Worm (Caenorhabditis elegans) whole organism, L4 larva: ENCODE results near the gene latd-1.

ENCODE experiments used
- F37D6.2 ChIP-seq: sonication (generic microtip); optimal IDR thresholded peaks from 2 replicates; lab custom pipeline; 2016; ENCODE audit warnings: mild to moderate bottlenecking, missing genetic modification characterization, missing compliant biosample characterization
- F49E8.2 ChIP-seq: sonication (generic microtip); optimal IDR thresholded peaks from 2 replicates; lab custom pipeline; 2016; ENCODE audit warnings: missing compliant biosample characterization, mild to moderate bottlenecking, missing genetic modification characterization, borderline replicate concordance
- T20F7.1 ChIP-seq: fragments of 200-800 bp; sonication (Bioruptor generic); optimal IDR thresholded peaks from 2 replicates; lab custom pipeline; 2018; ENCODE audit warnings: mild to moderate bottlenecking, missing genetic modification characterization, missing compliant biosample characterization
- Y48G9A.11 ChIP-seq: fragments of 200-800 bp; sonication (Bioruptor generic); IDR thresholded peaks from 2 replicates; pipeline ENCODE4 v1.3.6; 2022; ENCODE audit warnings: missing genetic modification reagents, missing genetic modification characterization, missing compliant biosample characterization
- Y5F2A.4 ChIP-seq: fragments of 200-800 bp; sonication (Bioruptor generic); optimal IDR thresholded peaks from 2 replicates; lab custom pipeline; 2018; ENCODE audit warnings: mild to moderate bottlenecking, missing genetic modification characterization, missing compliant biosample characterization
- ZK546.5 ChIP-seq, 2 experiments: sonication (generic microtip); optimal IDR thresholded peaks; 2 replicates each; lab custom pipeline; 2017; ENCODE audit warnings: missing biosample characterization in 2 of 2, missing genetic modification characterization in 2 of 2
- aha-1 ChIP-seq: fragments of 150-350 bp; peaks from one replicate; lab custom pipeline; 2014; ENCODE audit warnings: missing biosample characterization, missing genetic modification characterization
- aly-2 ChIP-seq: sonication (generic microtip); optimal IDR thresholded peaks from 2 replicates; lab custom pipeline; 2018; ENCODE audit warnings: missing biosample characterization, missing genetic modification characterization
- ama-1 ChIP-seq: fragments of 150-350 bp; optimal IDR thresholded peaks from 2 replicates; lab custom pipeline; 2014; ENCODE audit warnings: inconsistent platforms, mixed read lengths
- arid-1 ChIP-seq: fragments of 200-800 bp; sonication (Bioruptor generic); conservative IDR thresholded peaks from 2 replicates; pipeline ENCODE4 v1.3.6; 2022; ENCODE audit warnings: missing genetic modification reagents, missing genetic modification characterization, missing compliant biosample characterization
- ceh-62 ChIP-seq: sonication (generic microtip); optimal IDR thresholded peaks from 2 replicates; lab custom pipeline; 2017; ENCODE audit warnings: missing biosample characterization, missing genetic modification characterization
- ctbp-1 ChIP-seq: fragments of 200-800 bp; sonication (Bioruptor generic); IDR thresholded peaks from 2 replicates; pipeline ENCODE4 v1.3.6; 2022; ENCODE audit warnings: missing genetic modification reagents, missing genetic modification characterization, missing compliant biosample characterization
- daf-16 ChIP-seq, 3 experiments: sonication (generic microtip); optimal IDR thresholded peaks; 2 replicates each; lab custom pipeline; 2016 to 2017; ENCODE audit warnings: missing genetic modification characterization in 3 of 3, missing genetic modification reagents in 3 of 3, mild to moderate bottlenecking in 2 of 3, missing compliant biosample characterization in 2 of 3, missing biosample characterization in 1 of 3, moderate library complexity in 1 of 3
- daf-19 ChIP-seq: fragments of 200-800 bp; sonication (Bioruptor generic); conservative IDR thresholded peaks from 2 replicates; pipeline ENCODE4 v1.3.6; 2022; ENCODE audit warnings: missing genetic modification characterization, missing compliant biosample characterization
- daf-8 ChIP-seq: fragments of 200-800 bp; sonication (Bioruptor generic); IDR thresholded peaks from 2 replicates; pipeline ENCODE4 v1.3.6; 2022; ENCODE audit warnings: missing genetic modification characterization, missing compliant biosample characterization
- duxl-1 ChIP-seq: sonication (generic microtip); optimal IDR thresholded peaks from 2 replicates; lab custom pipeline; 2016; ENCODE audit warnings: mild to moderate bottlenecking, missing genetic modification characterization, moderate library complexity, missing compliant biosample characterization; ENCODE audit not compliant: poor library complexity
- dve-1 ChIP-seq: sonication (generic microtip); optimal IDR thresholded peaks from 2 replicates; lab custom pipeline; 2017; ENCODE audit warnings: antibody characterized with exemption, mild to moderate bottlenecking, missing genetic modification characterization, missing compliant biosample characterization; ENCODE audit not compliant: insufficient read depth
- egl-43 ChIP-seq: fragments of 200-800 bp; sonication (Bioruptor generic); IDR thresholded peaks from 2 replicates; pipeline ENCODE4 v1.3.6; 2022; ENCODE audit warnings: missing genetic modification reagents, missing genetic modification characterization, missing compliant biosample characterization
- gei-8 ChIP-seq: fragments of 200-800 bp; sonication (Bioruptor generic); optimal IDR thresholded peaks from 2 replicates; lab custom pipeline; 2018; ENCODE audit warnings: mild to moderate bottlenecking, missing genetic modification characterization, missing compliant biosample characterization
- lin-1 ChIP-seq: fragments of 200-800 bp; sonication (Bioruptor generic); IDR thresholded peaks from 2 replicates; pipeline ENCODE4 v1.3.6; 2022; ENCODE audit warnings: missing genetic modification reagents, missing genetic modification characterization, missing compliant biosample characterization
- lin-13 ChIP-seq: fragments of 150-350 bp; optimal IDR thresholded peaks from 2 replicates; lab custom pipeline; 2014; ENCODE audit warnings: missing biosample characterization, missing genetic modification reagents, missing genetic modification characterization
- lin-15B ChIP-seq: fragments of 150-350 bp; sonication (generic microtip); optimal IDR thresholded peaks from 3 replicates; lab custom pipeline; 2014; ENCODE audit warnings: missing biosample characterization, missing genetic modification characterization
- lin-38 ChIP-seq: fragments of 200-800 bp; sonication (Bioruptor generic); IDR thresholded peaks from 2 replicates; pipeline ENCODE4 v1.3.6; 2022; ENCODE audit warnings: missing genetic modification reagents, missing genetic modification characterization, missing compliant biosample characterization
- lsy-2 ChIP-seq, 2 experiments: fragments of 150-350 bp in 1 of 2; sonication (generic microtip) in 1 of 2; optimal IDR thresholded peaks; 2 replicates each; lab custom pipeline; 2014 to 2017; ENCODE audit warnings: missing biosample characterization in 2 of 2, missing genetic modification characterization in 2 of 2
- mdl-1 ChIP-seq, 2 experiments: fragments of 150-350 bp in 1 of 2; sonication (generic microtip) in 1 of 2; optimal IDR thresholded peaks; 2 replicates each; lab custom pipeline; 2014 to 2017; ENCODE audit warnings: missing biosample characterization in 2 of 2, missing genetic modification characterization in 2 of 2
- mep-1 ChIP-seq: fragments of 150-350 bp; sonication (generic microtip); optimal IDR thresholded peaks from 3 replicates; lab custom pipeline; 2014; ENCODE audit warnings: missing biosample characterization, missing genetic modification characterization
- mxl-2 ChIP-seq: fragments of 200-800 bp; sonication (Bioruptor generic); conservative IDR thresholded peaks from 2 replicates; pipeline ENCODE4 v1.3.6; 2022; ENCODE audit warnings: missing genetic modification reagents, missing genetic modification characterization, missing compliant biosample characterization
- nhr-10 ChIP-seq: fragments of 150-350 bp; optimal IDR thresholded peaks from 2 replicates; lab custom pipeline; 2014; ENCODE audit warnings: missing biosample characterization, missing genetic modification characterization
- nhr-11 ChIP-seq: fragments of 150-350 bp; optimal IDR thresholded peaks from 2 replicates; lab custom pipeline; 2014; ENCODE audit warnings: missing biosample characterization, missing genetic modification characterization
- nhr-25 ChIP-seq: sonication (generic microtip); optimal IDR thresholded peaks from 2 replicates; lab custom pipeline; 2017; ENCODE audit warnings: missing genetic modification characterization, mild to moderate bottlenecking, missing compliant biosample characterization, antibody characterized with exemption, moderate library complexity, borderline replicate concordance; ENCODE audit not compliant: insufficient read depth
- nhr-48 ChIP-seq: sonication (generic microtip); optimal IDR thresholded peaks from 2 replicates; lab custom pipeline; 2016; ENCODE audit warnings: mild to moderate bottlenecking, missing genetic modification characterization, missing compliant biosample characterization
- nhr-6 ChIP-seq: fragments of 150-350 bp; optimal IDR thresholded peaks from 2 replicates; lab custom pipeline; 2014; ENCODE audit warnings: missing biosample characterization, missing genetic modification characterization
- rbr-2 ChIP-seq: sonication (generic microtip); optimal IDR thresholded peaks from 2 replicates; lab custom pipeline; 2016; ENCODE audit warnings: missing genotype, missing genetic modification characterization, missing compliant biosample characterization
- sdz-12 ChIP-seq: fragments of 200-800 bp; sonication (Bioruptor generic); optimal IDR thresholded peaks from 2 replicates; lab custom pipeline; 2018; ENCODE audit warnings: mild to moderate bottlenecking, missing genetic modification characterization, missing compliant biosample characterization
- skn-1 ChIP-seq: fragments of 150-350 bp; optimal IDR thresholded peaks from 2 replicates; lab custom pipeline; 2014; ENCODE audit warnings: missing biosample characterization, missing genetic modification characterization
- snpc-1.2 ChIP-seq: fragments of 200-800 bp; sonication (Bioruptor generic); IDR thresholded peaks from 2 replicates; pipeline ENCODE4 v1.3.6; 2022; ENCODE audit warnings: missing genetic modification reagents, missing genetic modification characterization, missing compliant biosample characterization
- snpc-4 ChIP-seq: fragments of 150-350 bp; optimal IDR thresholded peaks from 2 replicates; lab custom pipeline; 2014; ENCODE audit warnings: missing biosample characterization, missing genetic modification characterization
- unc-130 ChIP-seq: sonication (generic microtip); optimal IDR thresholded peaks from 2 replicates; lab custom pipeline; 2016; ENCODE audit warnings: missing genetic modification reagents, missing genetic modification characterization, missing compliant biosample characterization
- unc-39 ChIP-seq: sonication (generic microtip); optimal IDR thresholded peaks from 2 replicates; lab custom pipeline; 2017; ENCODE audit warnings: missing biosample characterization, missing genetic modification characterization
- zfp-2 ChIP-seq: sonication (generic microtip); optimal IDR thresholded peaks from 2 replicates; lab custom pipeline; 2016; ENCODE audit warnings: mild to moderate bottlenecking, missing genetic modification characterization, missing compliant biosample characterization
- zip-11 ChIP-seq: fragments of 200-800 bp; sonication (Bioruptor generic); IDR thresholded peaks from 2 replicates; pipeline ENCODE4 v1.3.6; 2022; ENCODE audit warnings: missing genetic modification characterization, missing compliant biosample characterization
- ztf-7 ChIP-seq: fragments of 150-350 bp; optimal IDR thresholded peaks from 2 replicates; lab custom pipeline; 2014; ENCODE audit warnings: missing biosample characterization, missing genetic modification characterization

The latd-1 gene

DNA sequence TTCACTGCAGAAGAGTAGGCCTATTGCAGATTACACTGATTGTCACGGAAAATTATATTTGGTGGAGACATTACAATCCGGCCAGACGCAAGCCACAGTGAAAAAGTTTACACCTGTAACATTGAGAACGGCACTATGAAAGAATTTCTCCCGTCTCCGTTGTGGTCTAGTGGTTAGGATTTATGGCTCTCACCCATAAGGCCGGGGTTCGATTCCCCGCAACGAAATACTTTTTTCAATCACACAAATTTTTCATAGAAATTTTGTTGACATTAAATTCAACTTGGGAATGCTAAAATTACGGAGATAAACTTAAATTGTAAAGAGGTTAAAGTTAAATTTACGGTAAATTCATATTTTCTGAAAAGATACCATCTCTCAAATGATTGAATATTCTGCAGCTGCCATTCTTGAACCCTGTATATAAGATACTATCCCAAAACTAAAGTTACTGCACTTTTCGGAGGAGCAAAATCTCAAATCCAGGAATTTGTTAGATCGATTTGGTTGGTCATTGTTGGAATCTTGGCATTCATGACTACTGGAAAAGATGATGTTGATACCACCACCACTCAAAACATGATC lies 8.9 kb upstream of the latd-1 start, which contains the start of gene C39D10.1 (continued):
- TF ChIP-seq zip-11 (GFP tag; lab: Robert Waterston, UW) (no peak), nhr-10 (no peak), ztf-7 (tag; lab: Kevin White, UChicago) (no peak), arid-1 (GFP tag; lab: Robert Waterston, UW) (0 out of 2 replicates have a peak, but pooled peaks have one; percentile 49), ama-1 (no peak), aha-1 (tag; lab: Kevin White, UChicago) (no peak), zfp-2 (tag; lab: Kevin White, UChicago) (no peak), daf-19 (GFP tag; lab: Robert Waterston, UW) (0 out of 2 replicates have a peak, but pooled peaks have one; percentile 30), lin-1 (GFP tag; lab: Robert Waterston, UW) (no peak), mep-1 (tag; lab: Kevin White, UChicago) (no peak), egl-43 (GFP tag; lab: Robert Waterston, UW) (peak; percentile 73), nhr-11 (tag; lab: Kevin White, UChicago) (no peak), lin-38 (no peak; the same call in none of the 2 replicates), nhr-6 (tag; lab: Kevin White, UChicago) (no peak), daf-8 (GFP tag; lab: Robert Waterston, UW) (no peak), rbr-2 (tag; lab: Kevin White, UChicago) (no peak), aly-2 (tag; lab: Kevin White, UChicago) (no peak), skn-1 (tag; lab: Kevin White, UChicago) (no peak), nhr-48 (tag; lab: Kevin White, UChicago) (peak; percentile 27), lin-13 (peak; percentile 5), ZK546.5 (tag; optimal IDR thresholded peaks at IDR 0.05; lab: Kevin White, UChicago) (no peak), lsy-2 (tag; optimal IDR thresholded peaks at IDR 0.05; lab: Kevin White, UChicago) (no peak), daf-16 (GFP tag; optimal IDR thresholded peaks at IDR 0.05; lab: Kevin White, UChicago) (peak; percentile 22 to 68), daf-16 (tag; optimal IDR thresholded peaks at IDR 0.05; lab: Kevin White, UChicago) (no peak), sdz-12 (no peak), dve-1 (tag; lab: Kevin White, UChicago) (no peak), unc-130 (GFP tag; lab: Kevin White, UChicago) (peak; percentile 29), Y5F2A.4 (GFP tag; lab: Kevin White, UChicago) (no peak), mdl-1 (tag; optimal IDR thresholded peaks at IDR 0.05; lab: Kevin White, UChicago) (no peak), T20F7.1 (GFP tag; lab: Kevin White, UChicago) (peak; percentile 34), ceh-62 (tag; lab: Kevin White, UChicago) (no peak), F37D6.2 (no peak), gei-8 (GFP tag; lab: Kevin White, UChicago) (no peak), duxl-1 (tag; lab: Kevin White, UChicago) (peak; percentile 36), mxl-2 (GFP tag; lab: Robert Waterston, UW) (no peak), lin-15B (tag; lab: Kevin White, UChicago) (no peak), unc-39 (tag; lab: Kevin White, UChicago) (no peak), nhr-25 (tag; lab: Kevin White, UChicago) (no peak), F49E8.2 (no peak), snpc-4 (tag; lab: Kevin White, UChicago) (no peak), ctbp-1 (GFP tag; lab: Robert Waterston, UW) (0 out of 2 replicates have a peak, but pooled peaks have one; percentile 25), snpc-1.2 (GFP tag; lab: Robert Waterston, UW) (peak; percentile 66), Y48G9A.11 (peak; percentile 38; the same call in 1 of the 2 replicates)
